Fruit fly (Drosophila melanogaster): Measurements from ENCODE around the gene aust.

aust gene

dm6 chr2L:9235556-9236001 is 15.3 kb downstream of the aust start (continued):
- TF ChIP-seq CG15514 (GFP tag; optimal IDR thresholded peaks at IDR 0.05) (peak; percentile 42), CG43689 (GFP tag; IDR thresholded peaks at IDR 0.05) (no peak), CG15696 (tag; optimal IDR thresholded peaks at IDR 0.05) (no peak), Eip74EF (GFP tag; optimal IDR thresholded peaks at IDR 0.05) (peak in 1 of 2 experiments; percentile 18), Aef1 (GFP tag; IDR thresholded peaks at IDR 0.05) (peak; percentile 19; the same call in 2 of the 3 replicates), Ets65A (GFP tag) (no peak), CG16813 (GFP tag; IDR thresholded peaks at IDR 0.05; ENCODE audit: partially characterized antibody) (no peak), dmrt11E (tag; optimal IDR thresholded peaks at IDR 0.05) (no peak), eve (GFP tag; optimal IDR thresholded peaks at IDR 0.05) (no peak), nerfin-2 (GFP tag; IDR thresholded peaks at IDR 0.05; ENCODE audit: partially characterized antibody) (no peak), CG2129 (GFP tag; IDR thresholded peaks at IDR 0.05; ENCODE audit: partially characterized antibody) (no peak), Jarid2 (GFP tag; optimal IDR thresholded peaks at IDR 0.05) (no peak), sima (GFP tag; optimal IDR thresholded peaks at IDR 0.05) (no peak), kah (GFP tag; optimal IDR thresholded peaks at IDR 0.05) (no peak), Dip3 (GFP tag; optimal IDR thresholded peaks at IDR 0.05) (no peak), tin (GFP tag; optimal IDR thresholded peaks at IDR 0.05) (peak; percentile 25), CG12104 (GFP tag; optimal IDR thresholded peaks at IDR 0.05) (no peak), CG6765 (GFP tag; optimal IDR thresholded peaks at IDR 0.05) (no peak), D19B (GFP tag; optimal IDR thresholded peaks at IDR 0.05) (no peak), CG17802 (tag; optimal IDR thresholded peaks at IDR 0.05) (no peak), Camta (GFP tag; optimal IDR thresholded peaks at IDR 0.05) (no peak), CG4820 (GFP tag; optimal IDR thresholded peaks at IDR 0.05) (peak; percentile 7), CG10979 (tag; optimal IDR thresholded peaks at IDR 0.05) (peak; percentile 19), Rfx (GFP tag; IDR thresholded peaks at IDR 0.05) (peak; percentile 70), Asciz (GFP tag; optimal IDR thresholded peaks at IDR 0.05) (no peak), CG15479 (GFP tag; optimal IDR thresholded peaks at IDR 0.05) (no peak), eyg (GFP tag; optimal IDR thresholded peaks at IDR 0.05) (no peak), lmd (GFP tag; IDR thresholded peaks at IDR 0.05) (peak; percentile 65), Lhr (GFP tag; optimal IDR thresholded peaks at IDR 0.05) (no peak), CG10321 (GFP tag; IDR thresholded peaks at IDR 0.05) (0 out of 2 replicates have a peak, but pooled peaks have one; percentile 20), CG12391 (tag; optimal IDR thresholded peaks at IDR 0.05) (no peak), CG11696 (GFP tag; IDR thresholded peaks at IDR 0.05) (peak; percentile 20; the same call in 1 of the 2 replicates), trem (tag; optimal IDR thresholded peaks at IDR 0.05) (no peak), BtbVII (GFP tag; optimal IDR thresholded peaks at IDR 0.05) (peak; percentile 1), ato (GFP tag; IDR thresholded peaks at IDR 0.05; ENCODE audit: partially characterized antibody) (no peak), Pdp1 (GFP tag; optimal IDR thresholded peaks at IDR 0.05) (peak in 1 of 2 experiments; percentile 24), CG10431 (GFP tag; optimal IDR thresholded peaks at IDR 0.05) (no peak), mam (GFP tag; optimal IDR thresholded peaks at IDR 0.05) (peak; percentile 26), Opbp (GFP tag; IDR thresholded peaks at IDR 0.05; ENCODE audit: partially characterized antibody) (no peak), prd (optimal IDR thresholded peaks at IDR 0.05) (no peak), prd (GFP tag; IDR thresholded peaks at IDR 0.05) (peak; percentile 40; the same call in 2 of the 3 replicates), CG3838 (GFP tag; optimal IDR thresholded peaks at IDR 0.05) (no peak), sisA (GFP tag; IDR thresholded peaks at IDR 0.05) (peak; percentile 52), CG33557 (GFP tag; optimal IDR thresholded peaks at IDR 0.05) (no peak), unpg (GFP tag; optimal IDR thresholded peaks at IDR 0.05) (peak; percentile 62), dysf (GFP tag; IDR thresholded peaks at IDR 0.05) (peak; percentile 76), fd96Cb (tag; optimal IDR thresholded peaks at IDR 0.05) (peak; percentile 33), CrebB (tag; optimal IDR thresholded peaks at IDR 0.05) (no peak), CG14710 (tag; optimal IDR thresholded peaks at IDR 0.05) (no peak), hbn (GFP tag; IDR thresholded peaks at IDR 0.05; ENCODE audit: partially characterized antibody) (no peak)

Measured in whole organism, embryonic.